Worm (Caenorhabditis elegans): Measurements from ENCODE around the gene pgp-13.

pgp-13 gene

DNA sequence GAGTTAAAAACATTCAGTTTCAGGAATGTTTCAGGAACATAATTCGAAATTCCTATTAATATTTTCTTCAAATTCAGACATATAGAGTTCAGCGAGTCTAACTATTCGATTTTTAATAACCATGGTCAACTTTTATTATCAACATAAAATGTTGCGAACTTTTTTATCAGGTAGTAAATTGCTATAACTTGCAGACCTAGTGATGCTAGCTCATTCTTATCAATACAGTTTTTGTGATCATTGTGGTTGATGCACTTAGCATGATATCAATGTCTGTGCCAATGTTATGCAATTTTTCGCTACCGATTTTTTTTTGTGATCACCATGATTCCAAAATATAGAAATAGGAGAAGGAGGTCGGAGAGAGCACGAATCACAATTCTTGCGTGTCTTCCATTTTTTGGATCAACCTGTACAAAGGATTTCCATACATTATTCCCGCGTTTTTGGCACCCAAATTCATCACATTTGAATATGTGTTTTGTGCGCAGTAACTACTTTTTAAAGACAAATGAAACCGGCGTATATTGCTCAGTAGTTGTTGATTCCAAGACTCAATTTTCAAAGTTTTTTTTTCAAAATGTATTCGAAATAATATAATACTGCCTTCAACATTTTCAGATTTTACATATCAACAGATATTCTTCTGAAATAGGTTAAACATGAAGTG is 7.2 kb upstream of the pgp-13 start, which contains the start of gene pgp-12:
Gene pgp-12 (plus strand): TSS at position 620 of the 670 bp plus-strand sequence.
- TF ChIP-seq him-1 (tag; optimal IDR thresholded peaks at IDR 0.05) (no peak), mel-28 (tag; optimal IDR thresholded peaks at IDR 0.05; ENCODE audit: borderline replicate concordance) (no peak), B0336.3 (GFP tag; IDR thresholded peaks at IDR 0.05) (no peak), pbrm-1 (GFP tag; IDR thresholded peaks at IDR 0.05) (no peak), madf-10 (tag; optimal IDR thresholded peaks at IDR 0.05) (no peak), madf-6 (GFP tag; IDR thresholded peaks at IDR 0.05) (no peak), cebp-2 (GFP tag; IDR thresholded peaks at IDR 0.05) (no peak), B0261.1 (tag; optimal IDR thresholded peaks at IDR 0.05) (no peak), rec-8 (tag; optimal IDR thresholded peaks at IDR 0.05) (no peak), nhr-27 (tag; optimal IDR thresholded peaks at IDR 0.05) (no peak), ztf-25 (GFP tag; IDR thresholded peaks at IDR 0.05) (no peak), let-526 (GFP tag; IDR thresholded peaks at IDR 0.05) (no peak)

DNA sequence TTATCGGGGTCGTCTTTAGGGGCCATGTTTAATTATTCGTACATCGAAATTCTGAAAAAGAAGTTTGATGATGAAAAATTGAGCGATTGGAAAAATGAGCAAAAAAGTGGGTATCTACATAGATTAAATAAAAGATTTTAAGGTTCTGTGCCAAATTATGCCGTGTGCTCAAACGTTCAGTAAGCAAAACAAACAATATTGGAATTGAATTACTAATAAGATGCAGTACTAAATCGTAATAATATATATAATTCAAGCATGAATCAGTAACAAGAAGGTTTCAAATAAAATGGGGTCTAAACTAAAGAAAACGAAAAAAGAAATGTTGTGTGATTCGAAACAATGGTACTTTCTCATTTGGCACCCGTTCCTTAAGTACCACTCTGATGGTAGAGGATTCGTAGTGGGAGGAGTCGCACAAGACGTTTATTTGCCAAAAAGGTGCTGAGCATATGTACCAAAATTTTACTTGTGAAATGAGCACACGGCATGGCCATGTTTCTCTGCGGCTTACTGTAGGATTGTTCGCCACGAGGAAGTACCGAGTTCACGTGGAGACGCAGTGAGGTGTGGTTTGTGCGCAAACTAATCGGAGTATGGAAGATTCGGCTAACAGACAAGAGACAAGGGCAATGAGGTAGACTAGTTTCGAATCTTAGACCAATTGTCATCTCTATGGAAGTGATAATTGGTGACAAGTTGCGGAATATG is 11.1 kb downstream of the pgp-13 start, which contains the start of gene pgp-14:
Gene pgp-14 (minus strand): TSS at position 51 of the 711 bp plus-strand sequence.
- TF ChIP-seq tbp1 (GFP tag; optimal IDR thresholded peaks at IDR 0.05), result no peak
- no peak for TF ChIP-seq ZK185.1 (tag; optimal IDR thresholded peaks at IDR 0.05; ENCODE audit: poor library complexity, severe bottlenecking)
- TF ChIP-seq lir-1 (GFP tag; conservative IDR thresholded peaks at IDR 0.05), result no peak
- TF ChIP-seq ztf-18 (tag; optimal IDR thresholded peaks at IDR 0.05), result no peak
- TF ChIP-seq ets-4 (GFP tag; optimal IDR thresholded peaks at IDR 0.05), result no peak
- TF ChIP-seq F23B12.7 (tag; optimal IDR thresholded peaks at IDR 0.05; ENCODE audit: insufficient read depth), result no peak
- no peak for TF ChIP-seq madf-6 (GFP tag; IDR thresholded peaks at IDR 0.05)
- TF ChIP-seq efl-1 (GFP tag; optimal IDR thresholded peaks at IDR 0.05), result no peak
- no peak for TF ChIP-seq tbx-9 (tag; optimal IDR thresholded peaks at IDR 0.05; ENCODE audit: borderline replicate concordance)
- TF ChIP-seq Y79H2A.3 (GFP tag; conservative IDR thresholded peaks at IDR 0.05), result no peak
- no peak for TF ChIP-seq aptf-3 (GFP tag; IDR thresholded peaks at IDR 0.05)
- TF ChIP-seq nhr-80 (tag; optimal IDR thresholded peaks at IDR 0.05), result no peak

DNA sequence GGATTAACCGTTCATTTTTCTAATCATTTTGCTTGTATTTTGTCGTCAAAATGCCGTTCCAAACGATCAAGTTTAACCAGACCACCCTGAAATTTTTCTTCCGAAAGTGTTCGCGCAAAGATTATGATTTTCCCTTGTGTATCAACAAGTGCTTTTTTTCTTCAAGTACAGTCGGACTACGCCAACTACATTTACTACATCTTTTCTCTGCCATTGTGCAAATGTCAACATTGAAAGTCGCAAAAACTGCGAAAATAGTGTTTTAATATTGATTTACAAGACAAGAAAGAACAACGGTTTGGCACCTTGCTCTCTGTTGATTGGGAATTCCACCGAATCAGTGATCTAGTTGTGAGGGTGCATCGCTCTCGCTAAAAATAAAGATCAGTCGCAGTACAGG is 12.3 kb downstream of the pgp-13 start:
- TF ChIP-seq snpc-1.3 (tag; optimal IDR thresholded peaks at IDR 0.05; ENCODE audit: insufficient read depth), result no peak
- TF ChIP-seq hrde-1 (tag; optimal IDR thresholded peaks at IDR 0.05; ENCODE audit: borderline replicate concordance), result no peak
- TF ChIP-seq mel-28 (tag; optimal IDR thresholded peaks at IDR 0.05; ENCODE audit: borderline replicate concordance), result no peak
- TF ChIP-seq hlh-12 (tag; optimal IDR thresholded peaks at IDR 0.05), result no peak
- no peak for TF ChIP-seq ekl-4 (GFP tag; IDR thresholded peaks at IDR 0.05)
- TF ChIP-seq hsf-1 (GFP tag; IDR thresholded peaks at IDR 0.05), result no peak
- no peak for TF ChIP-seq F52B5.7 (tag; optimal IDR thresholded peaks at IDR 0.05)

DNA sequence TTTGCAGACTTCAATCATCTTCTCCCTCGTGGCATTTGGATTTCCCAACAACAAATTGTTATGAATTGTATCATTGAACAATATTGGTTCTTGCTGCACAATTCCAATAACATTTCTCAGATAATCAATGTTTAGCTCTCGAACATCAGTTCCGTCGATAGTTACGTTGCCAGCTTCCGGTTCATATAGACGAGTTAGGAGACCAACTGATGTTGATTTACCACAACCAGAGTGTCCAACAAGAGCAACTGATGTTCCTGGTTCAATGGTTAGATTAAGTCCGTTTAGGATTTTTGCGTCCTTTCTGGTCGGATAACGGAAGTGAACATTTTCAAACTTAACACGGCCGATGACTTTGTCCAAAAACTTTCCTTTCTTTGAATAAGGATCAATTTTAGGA is 15.5 kb downstream of the pgp-13 start:
- TF ChIP-seq ztf-18 (tag; optimal IDR thresholded peaks at IDR 0.05) (no peak), hrde-1 (tag; optimal IDR thresholded peaks at IDR 0.05; ENCODE audit: borderline replicate concordance) (no peak), tbp1 (GFP tag; optimal IDR thresholded peaks at IDR 0.05) (no peak), C17E4.6 (GFP tag; IDR thresholded peaks at IDR 0.05) (no peak), Y67H2A.10 (GFP tag; conservative IDR thresholded peaks at IDR 0.05) (no peak), hmg-1.2 (GFP tag; IDR thresholded peaks at IDR 0.05) (no peak), Y53F4B.3 (GFP tag; IDR thresholded peaks at IDR 0.05) (no peak), F52B5.7 (tag; optimal IDR thresholded peaks at IDR 0.05) (no peak), chd-7 (tag; optimal IDR thresholded peaks at IDR 0.05) (no peak), madf-10 (tag; optimal IDR thresholded peaks at IDR 0.05) (no peak), nhr-179 (tag; optimal IDR thresholded peaks at IDR 0.05) (no peak), ztf-3 (GFP tag; optimal IDR thresholded peaks at IDR 0.05) (no peak), nhr-80 (tag; optimal IDR thresholded peaks at IDR 0.05) (no peak)
